Worm (Caenorhabditis elegans): ENCODE data around the gene F37C12.21.

ce11 chrIII:7232782-7233181, 44.6 kb downstream of the F37C12.21 start, which contains the start of gene adr-2:
- no peak for TF ChIP-seq F49E8.2 (tag; optimal IDR thresholded peaks at IDR 0.05; ENCODE audit: borderline replicate concordance)
- no peak for TF ChIP-seq nhr-28 (tag; optimal IDR thresholded peaks at IDR 0.05)
- no peak for TF ChIP-seq egl-27 (tag; optimal IDR thresholded peaks at IDR 0.05)
- TF ChIP-seq ces-1 (GFP tag; optimal IDR thresholded peaks at IDR 0.05), result no peak
- TF ChIP-seq ctbp-1 (GFP tag; IDR thresholded peaks at IDR 0.05), result no peak
- no peak for TF ChIP-seq mdl-1 (tag; optimal IDR thresholded peaks at IDR 0.05)
- no peak for TF ChIP-seq dpl-1 (GFP tag; optimal IDR thresholded peaks at IDR 0.05)
- TF ChIP-seq snpc-4 (tag; optimal IDR thresholded peaks at IDR 0.05), result no peak

Data from whole organism, L4 larva.